Fruit fly (Drosophila melanogaster) whole organism, embryonic: ENCODE data around the gene HP5.

Experiments
- BEAF-32 ChIP-seq: fragments of 200-800 bp; sonication (Bioruptor generic); optimal IDR thresholded peaks from 3 replicates; lab custom pipeline; 2017; ENCODE audit warnings: missing biosample characterization, missing genetic modification characterization, mild to moderate bottlenecking, moderate library complexity, missing genetic modification reagents
- Bgb ChIP-seq: fragments of 200-800 bp; sonication (Bioruptor generic); IDR thresholded peaks from 2 replicates; pipeline ENCODE4 v1.3.6; 2022; ENCODE audit warnings: missing biosample characterization, missing genetic modification characterization; ENCODE audit not compliant: partially characterized antibody
- Blimp-1 ChIP-seq: fragments of 200-800 bp; sonication (Bioruptor generic); optimal IDR thresholded peaks from 3 replicates; lab custom pipeline; 2018; ENCODE audit warnings: missing biosample characterization, missing genetic modification characterization, mild to moderate bottlenecking, moderate library complexity, missing genetic modification reagents
- Bteb2 ChIP-seq: fragments of 200-800 bp; sonication (Bioruptor generic); optimal IDR thresholded peaks from 2 replicates; lab custom pipeline; 2016; ENCODE audit warnings: missing biosample characterization, missing genetic modification characterization
- CG10267 ChIP-seq: fragments of 200-800 bp; sonication (Bioruptor generic); optimal IDR thresholded peaks from 2 replicates; lab custom pipeline; 2018; ENCODE audit warnings: missing biosample characterization, mild to moderate bottlenecking, missing genetic modification characterization, moderate library complexity
- CG10543 ChIP-seq: fragments of 200-800 bp; sonication (Bioruptor generic); optimal IDR thresholded peaks from 3 replicates; lab custom pipeline; 2017; ENCODE audit warnings: missing biosample characterization, mild to moderate bottlenecking, missing genetic modification characterization, moderate library complexity
- CG13287 ChIP-seq: fragments of 200-800 bp; sonication (Bioruptor generic); IDR thresholded peaks from 2 replicates; pipeline ENCODE4 v1.3.6; 2022; ENCODE audit warnings: missing biosample characterization, missing genetic modification characterization; ENCODE audit not compliant: partially characterized antibody
- CG13424 ChIP-seq: fragments of 200-800 bp; sonication (Bioruptor generic); optimal IDR thresholded peaks from 2 replicates; lab custom pipeline; 2019; ENCODE audit warnings: missing biosample characterization, mild to moderate bottlenecking, missing genetic modification characterization, moderate library complexity
- CG15073 ChIP-seq: fragments of 200-800 bp; sonication (Bioruptor generic); optimal IDR thresholded peaks from 2 replicates; lab custom pipeline; 2016; ENCODE audit warnings: missing biosample characterization, missing genetic modification characterization
- CG2116 ChIP-seq: fragments of 200-800 bp; sonication (Bioruptor generic); optimal IDR thresholded peaks from 3 replicates; lab custom pipeline; 2018; ENCODE audit warnings: missing biosample characterization, mild to moderate bottlenecking, missing genetic modification characterization
- CG2712 ChIP-seq: fragments of 200-800 bp; optimal IDR thresholded peaks from 3 replicates; lab custom pipeline; 2019; ENCODE audit warnings: missing biosample characterization, mild to moderate bottlenecking, missing genetic modification characterization, moderate library complexity
- CG33557 ChIP-seq: fragments of 200-800 bp; sonication (Bioruptor generic); optimal IDR thresholded peaks from 2 replicates; lab custom pipeline; 2019; ENCODE audit warnings: missing biosample characterization, mild to moderate bottlenecking, missing genetic modification characterization, moderate library complexity
- CG6791 ChIP-seq: fragments of 200-800 bp; sonication (Bioruptor generic); IDR thresholded peaks from 3 replicates; pipeline ENCODE4 v1.3.6; 2022; ENCODE audit warnings: missing biosample characterization, missing genetic modification characterization; ENCODE audit not compliant: partially characterized antibody
- CG9797 ChIP-seq: fragments of 200-800 bp; sonication (Bioruptor generic); optimal IDR thresholded peaks from 3 replicates; lab custom pipeline; 2018; ENCODE audit warnings: missing biosample characterization, mild to moderate bottlenecking, missing genetic modification characterization
- CHES-1-like ChIP-seq: fragments of 200-800 bp; sonication (Bioruptor generic); optimal IDR thresholded peaks from 2 replicates; lab custom pipeline; 2016; ENCODE audit warnings: missing biosample characterization, missing genetic modification characterization
- Dp ChIP-seq: fragments of 200-800 bp; sonication (Bioruptor generic); optimal IDR thresholded peaks from 2 replicates; lab custom pipeline; 2018; ENCODE audit warnings: missing biosample characterization, mild to moderate bottlenecking, missing genetic modification characterization, moderate library complexity
- Dref ChIP-seq: fragments of 200-800 bp; sonication (Bioruptor generic); IDR thresholded peaks from 2 replicates; pipeline ENCODE4 v1.3.6; 2022; ENCODE audit warnings: missing biosample characterization, missing genetic modification characterization
- E2f2 ChIP-seq: fragments of 200-800 bp; sonication (Bioruptor generic); IDR thresholded peaks from 2 replicates; pipeline ENCODE4 v1.3.6; 2022; ENCODE audit warnings: missing biosample characterization, missing genetic modification characterization
- HLH4C ChIP-seq: fragments of 200-800 bp; sonication (Bioruptor generic); IDR thresholded peaks from 3 replicates; pipeline ENCODE4 v1.3.6; 2022; ENCODE audit warnings: missing biosample characterization, missing genetic modification characterization; ENCODE audit not compliant: partially characterized antibody
- Hr39 ChIP-seq: fragments of >200 bp; optimal IDR thresholded peaks from 2 replicates; lab custom pipeline; 2017
- Lhr ChIP-seq: fragments of 200-800 bp; sonication (Bioruptor generic); optimal IDR thresholded peaks from 3 replicates; lab custom pipeline; 2017; ENCODE audit warnings: mild to moderate bottlenecking, missing biosample characterization, missing genetic modification reagents, missing genetic modification characterization
- MBD-R2 ChIP-seq: fragments of 200-800 bp; sonication (Bioruptor generic); IDR thresholded peaks from 2 replicates; pipeline ENCODE4 v1.3.6; 2022; ENCODE audit warnings: missing biosample characterization, missing genetic modification characterization
- MESR4 ChIP-seq: fragments of 200-800 bp; sonication (Bioruptor generic); optimal IDR thresholded peaks from 2 replicates; lab custom pipeline; 2018; ENCODE audit warnings: missing biosample characterization, mild to moderate bottlenecking, missing genetic modification characterization, moderate library complexity
- Med ChIP-seq: fragments of 200-800 bp; sonication (Bioruptor generic); peaks from one replicate; lab custom pipeline; 2016; ENCODE audit warnings: missing biosample characterization, missing genetic modification characterization, mild to moderate bottlenecking, inconsistent platforms, moderate library complexity
- NC2α ChIP-seq: fragments of 200-800 bp; sonication (Bioruptor generic); optimal IDR thresholded peaks from 2 replicates; lab custom pipeline; 2016; ENCODE audit warnings: missing biosample characterization, missing genetic modification characterization
- NK7.1 ChIP-seq: fragments of 200-800 bp; sonication (Bioruptor generic); optimal IDR thresholded peaks from 3 replicates; lab custom pipeline; 2016; ENCODE audit warnings: missing biosample characterization, missing genetic modification characterization
- Scr ChIP-seq: fragments of 200-800 bp; sonication (Bioruptor generic); IDR thresholded peaks from 2 replicates; pipeline ENCODE4 v1.3.6; 2022; ENCODE audit warnings: missing biosample characterization, missing genetic modification characterization; ENCODE audit not compliant: partially characterized antibody
- Sin3A ChIP-seq: fragments of >200 bp; optimal IDR thresholded peaks from 2 replicates; lab custom pipeline; 2018
- Six4 ChIP-seq: fragments of 200-800 bp; sonication (Bioruptor generic); optimal IDR thresholded peaks from 2 replicates; lab custom pipeline; 2016; ENCODE audit warnings: missing biosample characterization, missing genetic modification characterization
- YL-1 ChIP-seq: fragments of 200-800 bp; sonication (Bioruptor generic); optimal IDR thresholded peaks from 3 replicates; lab custom pipeline; 2017; ENCODE audit warnings: missing biosample characterization, mild to moderate bottlenecking, missing genetic modification characterization
- amos ChIP-seq: fragments of 200-800 bp; sonication (Bioruptor generic); IDR thresholded peaks from 2 replicates; pipeline ENCODE4 v1.3.6; 2022; ENCODE audit warnings: missing biosample characterization, missing genetic modification characterization; ENCODE audit not compliant: partially characterized antibody
- ato ChIP-seq: fragments of 200-800 bp; sonication (Bioruptor generic); IDR thresholded peaks from 2 replicates; pipeline ENCODE4 v1.3.6; 2022; ENCODE audit warnings: missing biosample characterization, missing genetic modification characterization; ENCODE audit not compliant: partially characterized antibody
- bsh ChIP-seq, 2 experiments: fragments of 200-800 bp; sonication (Bioruptor generic); optimal IDR thresholded peaks; 2 replicates each; lab custom pipeline; 2017 to 2018; ENCODE audit warnings: mild to moderate bottlenecking in 2 of 2, missing biosample characterization in 2 of 2, missing genetic modification characterization in 2 of 2, moderate library complexity in 1 of 2
- eve ChIP-seq, 2 experiments: fragments of >200 bp; optimal IDR thresholded peaks; 2 replicates each; lab custom pipeline; 2017; ENCODE audit warnings: missing biosample characterization in 2 of 2, missing genetic modification characterization in 2 of 2
- hb ChIP-seq: fragments of 200-800 bp; sonication (Bioruptor generic); IDR thresholded peaks from 3 replicates; pipeline ENCODE4 v1.3.6; 2022; ENCODE audit warnings: missing biosample characterization, missing genetic modification characterization; ENCODE audit not compliant: partially characterized antibody
- mam ChIP-seq: fragments of 200-800 bp; sonication (Bioruptor generic); optimal IDR thresholded peaks from 3 replicates; lab custom pipeline; 2016; ENCODE audit warnings: missing biosample characterization, missing genetic modification characterization
- mld ChIP-seq: fragments of 200-800 bp; sonication (Bioruptor generic); IDR thresholded peaks from 3 replicates; pipeline ENCODE4 v1.3.6; 2022; ENCODE audit warnings: missing biosample characterization, missing genetic modification characterization; ENCODE audit not compliant: partially characterized antibody
- nerfin-2 ChIP-seq: fragments of 200-800 bp; sonication (Bioruptor generic); IDR thresholded peaks from 2 replicates; pipeline ENCODE4 v1.3.6; 2022; ENCODE audit warnings: missing biosample characterization, missing genetic modification characterization; ENCODE audit not compliant: partially characterized antibody
- nom ChIP-seq: fragments of 200-800 bp; sonication (Bioruptor generic); optimal IDR thresholded peaks from 2 replicates; lab custom pipeline; 2017; ENCODE audit warnings: missing biosample characterization, missing genetic modification characterization, mild to moderate bottlenecking, moderate library complexity, missing genetic modification reagents
- pum ChIP-seq: fragments of 200-800 bp; sonication (Bioruptor generic); optimal IDR thresholded peaks from 2 replicates; lab custom pipeline; 2016; ENCODE audit warnings: missing biosample characterization, missing genetic modification characterization
- pzg ChIP-seq: fragments of 200-800 bp; sonication (Bioruptor generic); optimal IDR thresholded peaks from 3 replicates; lab custom pipeline; 2018; ENCODE audit warnings: missing biosample characterization, mild to moderate bottlenecking, missing genetic modification characterization, moderate library complexity
- ranshi ChIP-seq: fragments of 200-800 bp; sonication (Bioruptor generic); IDR thresholded peaks from 2 replicates; pipeline ENCODE4 v1.3.6; 2022; ENCODE audit warnings: missing biosample characterization, missing genetic modification characterization
- ro ChIP-seq: fragments of 200-800 bp; sonication (Bioruptor generic); IDR thresholded peaks from 2 replicates; pipeline ENCODE4 v1.3.6; 2022; ENCODE audit warnings: missing biosample characterization, missing genetic modification characterization
- stwl ChIP-seq: fragments of 200-800 bp; sonication (Bioruptor generic); optimal IDR thresholded peaks from 3 replicates; lab custom pipeline; 2018; ENCODE audit warnings: missing biosample characterization, mild to moderate bottlenecking, missing genetic modification characterization, moderate library complexity
- trem ChIP-seq: fragments of 200-800 bp; optimal IDR thresholded peaks from 3 replicates; lab custom pipeline; 2019; ENCODE audit warnings: missing biosample characterization, mild to moderate bottlenecking, missing genetic modification characterization, moderate library complexity
- twi ChIP-seq: fragments of 200-800 bp; optimal IDR thresholded peaks from 2 replicates; lab custom pipeline; 2019; ENCODE audit warnings: missing biosample characterization, mild to moderate bottlenecking, missing genetic modification characterization, moderate library complexity
- unc-4 ChIP-seq: fragments of 200-800 bp; sonication (Bioruptor generic); IDR thresholded peaks from 2 replicates; pipeline ENCODE4 v1.3.6; 2022; ENCODE audit warnings: missing biosample characterization, missing genetic modification characterization; ENCODE audit not compliant: partially characterized antibody
- vnd ChIP-seq: fragments of 200-800 bp; sonication (Bioruptor generic); IDR thresholded peaks from 3 replicates; pipeline ENCODE4 v1.3.6; 2022; ENCODE audit warnings: missing biosample characterization, missing genetic modification characterization; ENCODE audit not compliant: partially characterized antibody

The HP5 gene

DNA sequence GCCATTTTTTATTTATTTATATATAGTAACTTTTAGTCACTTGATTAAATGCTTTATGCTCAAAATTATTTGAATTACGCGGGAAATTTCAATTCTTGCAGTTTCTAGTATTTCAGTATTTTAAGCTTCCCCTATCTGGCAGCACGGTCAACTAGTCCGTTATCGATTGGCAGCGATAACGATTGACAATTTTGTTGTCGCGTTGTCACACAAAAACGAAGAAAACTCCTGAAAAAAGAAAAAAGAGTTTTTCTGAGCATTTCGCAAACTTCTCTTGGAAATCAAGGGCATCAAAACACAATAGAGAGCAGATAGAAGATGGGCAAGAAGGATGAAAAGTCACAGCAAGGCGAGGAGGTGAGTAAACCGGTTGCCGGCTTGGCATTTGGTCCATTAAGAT lies 30.5 kb downstream of the HP5 start, which contains the start of gene Spase25:
TSS of gene Spase25 (plus strand) at position 176 of the 400 bp plus-strand sequence.
- TF ChIP-seq CG6791 (peak; percentile 51; the same call in 2 of the 3 replicates), amos (0 out of 2 replicates have a peak, but pooled peaks have one; percentile 10), twi (tag; lab: Kevin White, UChicago) (no peak), pum (GFP tag; lab: Kevin White, UChicago) (no peak), Med (GFP tag; lab: Kevin White, UChicago) (no peak), CG10543 (no peak), CG9797 (peak; percentile 57), CG13424 (tag; lab: Kevin White, UChicago) (no peak), Six4 (GFP tag; lab: Kevin White, UChicago) (no peak), Sin3A (lab: Kevin White, UChicago) (peak; percentile 2), vnd (GFP tag; lab: Robert Waterston, UW) (peak; percentile 33; the same call in 1 of the 3 replicates), YL-1 (GFP tag; lab: Kevin White, UChicago) (peak; percentile 48), CG10267 (tag; lab: Kevin White, UChicago) (peak; percentile 68), HLH4C (GFP tag; lab: Robert Waterston, UW) (peak; percentile 30; the same call in 1 of the 3 replicates), stwl (peak; percentile 35), NK7.1 (GFP tag; lab: Kevin White, UChicago) (no peak), eve (GFP tag; optimal IDR thresholded peaks at IDR 0.05; lab: Kevin White, UChicago) (no peak), nerfin-2 (GFP tag; lab: Robert Waterston, UW) (no peak), pzg (peak; percentile 59), ranshi (GFP tag; lab: Robert Waterston, UW) (no peak), ro (GFP tag; lab: Robert Waterston, UW) (no peak), Dref (GFP tag; lab: Robert Waterston, UW) (peak; percentile 76), MBD-R2 (GFP tag; lab: Robert Waterston, UW) (peak; percentile 49), BEAF-32 (peak; percentile 23), CG13287 (GFP tag; lab: Robert Waterston, UW) (peak; percentile 58), MESR4 (GFP tag; lab: Kevin White, UChicago) (peak; percentile 57), E2f2 (GFP tag; lab: Robert Waterston, UW) (peak; percentile 86), bsh (GFP tag; optimal IDR thresholded peaks at IDR 0.05; lab: Kevin White, UChicago) (peak in 1 of 2 experiments; percentile 48), Dp (GFP tag; lab: Kevin White, UChicago) (peak; percentile 85), unc-4 (GFP tag; lab: Robert Waterston, UW) (0 out of 2 replicates have a peak, but pooled peaks have one; percentile 21), CG33557 (no peak), Lhr (GFP tag; lab: Kevin White, UChicago) (peak; percentile 11), CHES-1-like (GFP tag; lab: Kevin White, UChicago) (no peak), CG2116 (GFP tag; lab: Kevin White, UChicago) (peak; percentile 46), hb (GFP tag; lab: Robert Waterston, UW) (0 out of 3 replicates have a peak, but pooled peaks have one; percentile 39), Hr39 (no peak), nom (GFP tag; lab: Kevin White, UChicago) (peak; percentile 40), NC2α (GFP tag; lab: Kevin White, UChicago) (no peak), trem (tag; lab: Kevin White, UChicago) (peak; percentile 44), Bgb (GFP tag; lab: Robert Waterston, UW) (peak; percentile 15; the same call in 1 of the 2 replicates), ato (GFP tag; lab: Robert Waterston, UW) (peak; percentile 19; the same call in 1 of the 2 replicates), CG2712 (tag; lab: Kevin White, UChicago) (peak; percentile 8), mam (GFP tag; lab: Kevin White, UChicago) (no peak), Blimp-1 (GFP tag; lab: Kevin White, UChicago) (peak; percentile 29), Bteb2 (GFP tag; lab: Kevin White, UChicago) (no peak), CG15073 (GFP tag; lab: Kevin White, UChicago) (no peak), mld (GFP tag; lab: Robert Waterston, UW) (no peak), Scr (0 out of 2 replicates have a peak, but pooled peaks have one; percentile 31)
